Worm (Caenorhabditis elegans) whole organism, L1 larva: ENCODE data around the gene col-99.

Experiments used
- C16A3.4 ChIP-seq: fragments of 150-350 bp; optimal IDR thresholded peaks from 2 replicates; lab custom pipeline; 2014; ENCODE audit warnings: missing biosample characterization, missing genetic modification characterization
- F16B12.6 ChIP-seq: fragments of 150-350 bp; optimal IDR thresholded peaks from 2 replicates; lab custom pipeline; 2014; ENCODE audit warnings: missing biosample characterization, missing genetic modification characterization
- aly-2 ChIP-seq: fragments of 150-350 bp; optimal IDR thresholded peaks from 2 replicates; lab custom pipeline; 2014; ENCODE audit warnings: missing biosample characterization, missing genetic modification characterization
- blmp-1 ChIP-seq: fragments of 150-350 bp; optimal IDR thresholded peaks from 2 replicates; lab custom pipeline; 2014; ENCODE audit warnings: missing biosample characterization, missing genetic modification characterization
- ceh-8 ChIP-seq: fragments of 200-800 bp; sonication (Bioruptor generic); optimal IDR thresholded peaks from 2 replicates; lab custom pipeline; 2018; ENCODE audit warnings: mild to moderate bottlenecking, missing genetic modification characterization, moderate library complexity, missing compliant biosample characterization
- ceh-88 ChIP-seq: fragments of 200-800 bp; sonication (Bioruptor generic); IDR thresholded peaks from 2 replicates; pipeline ENCODE4 v1.3.6; 2022; ENCODE audit warnings: missing genetic modification characterization, missing compliant biosample characterization
- ceh-90 ChIP-seq: sonication (generic microtip); optimal IDR thresholded peaks from 2 replicates; lab custom pipeline; 2016; ENCODE audit warnings: missing genetic modification characterization, missing compliant biosample characterization
- dpl-1 ChIP-seq, 3 experiments: fragments of 150-350 bp in 2 of 3; sonication (generic microtip) in 1 of 3; optimal IDR thresholded peaks; 2 replicates each; lab custom pipeline; 2014 to 2017; ENCODE audit warnings: missing biosample characterization in 3 of 3, missing genetic modification characterization in 3 of 3, missing genetic modification reagents in 3 of 3
- dsc-1 ChIP-seq: sonication (generic microtip); optimal IDR thresholded peaks from 2 replicates; lab custom pipeline; 2016; ENCODE audit warnings: mild to moderate bottlenecking, missing genetic modification characterization, missing compliant biosample characterization
- elt-3 ChIP-seq, 6 experiments: fragments of 150-350 bp in 1 of 6; sonication (generic microtip); optimal IDR thresholded peaks; 2 replicates each; lab custom pipeline; 2017 to 2018; ENCODE audit warnings: missing biosample characterization in 6 of 6, missing genetic modification characterization in 6 of 6, inconsistent platforms in 1 of 6
- fkh-4 ChIP-seq: sonication (generic microtip); optimal IDR thresholded peaks from 2 replicates; lab custom pipeline; 2016; ENCODE audit warnings: missing compliant biosample characterization, missing genetic modification characterization, borderline replicate concordance
- fkh-8 ChIP-seq: sonication (generic microtip); optimal IDR thresholded peaks from 2 replicates; lab custom pipeline; 2016; ENCODE audit warnings: mild to moderate bottlenecking, missing genetic modification characterization, missing compliant biosample characterization
- grh-1 ChIP-seq: fragments of 200-800 bp; sonication (Bioruptor generic); IDR thresholded peaks from 2 replicates; pipeline ENCODE4 v1.3.6; 2022; ENCODE audit warnings: missing genetic modification reagents, missing genetic modification characterization, missing compliant biosample characterization
- jun-1 ChIP-seq: fragments of 150-350 bp; optimal IDR thresholded peaks from 2 replicates; lab custom pipeline; 2014; ENCODE audit warnings: missing biosample characterization, missing genetic modification reagents, missing genetic modification characterization
- lin-14 ChIP-seq: fragments of 200-800 bp; sonication (Bioruptor generic); optimal IDR thresholded peaks from 2 replicates; lab custom pipeline; 2018; ENCODE audit warnings: mild to moderate bottlenecking, missing genetic modification characterization, moderate library complexity, missing compliant biosample characterization
- lin-15B ChIP-seq: fragments of 150-350 bp; sonication (generic microtip); optimal IDR thresholded peaks from 3 replicates; lab custom pipeline; 2014; ENCODE audit warnings: missing biosample characterization, missing genetic modification characterization
- lin-35 ChIP-seq, 2 experiments: fragments of 150-350 bp; optimal IDR thresholded peaks; 2 replicates each; lab custom pipeline; 2014; ENCODE audit warnings: missing biosample characterization in 2 of 2, missing genetic modification characterization in 2 of 2, missing genetic modification reagents in 2 of 2
- mab-9 ChIP-seq: fragments of 200-800 bp; sonication (Bioruptor generic); IDR thresholded peaks from 2 replicates; pipeline ENCODE4 v1.3.6; 2022; ENCODE audit warnings: missing genetic modification reagents, missing genetic modification characterization, missing compliant biosample characterization
- mdl-1 ChIP-seq, 2 experiments: fragments of 150-350 bp; optimal IDR thresholded peaks; 2 replicates each; lab custom pipeline; 2014 to 2017; ENCODE audit warnings: missing biosample characterization in 2 of 2, missing genetic modification characterization in 2 of 2, inconsistent platforms in 1 of 2
- mef-2 ChIP-seq: fragments of 150-350 bp; optimal IDR thresholded peaks from 2 replicates; lab custom pipeline; 2014; ENCODE audit warnings: missing biosample characterization, missing genetic modification characterization
- nhr-11 ChIP-seq: fragments of 150-350 bp; optimal IDR thresholded peaks from 2 replicates; lab custom pipeline; 2014; ENCODE audit warnings: missing biosample characterization, missing genetic modification characterization
- nhr-12 ChIP-seq: sonication (generic microtip); optimal IDR thresholded peaks from 2 replicates; lab custom pipeline; 2017; ENCODE audit warnings: missing biosample characterization, missing genetic modification characterization
- nhr-20 ChIP-seq: sonication (generic microtip); optimal IDR thresholded peaks from 2 replicates; lab custom pipeline; 2016; ENCODE audit warnings: mild to moderate bottlenecking, missing genetic modification characterization, missing compliant biosample characterization
- nhr-237 ChIP-seq: fragments of 150-350 bp; optimal IDR thresholded peaks from 2 replicates; lab custom pipeline; 2014; ENCODE audit warnings: missing biosample characterization, missing genetic modification characterization
- nhr-47 ChIP-seq: sonication (generic microtip); optimal IDR thresholded peaks from 2 replicates; lab custom pipeline; 2016; ENCODE audit warnings: mild to moderate bottlenecking, missing genetic modification characterization, moderate library complexity, missing compliant biosample characterization
- nhr-71 ChIP-seq: sonication (generic microtip); optimal IDR thresholded peaks from 2 replicates; lab custom pipeline; 2016; ENCODE audit warnings: mild to moderate bottlenecking, missing genetic modification characterization, moderate library complexity, missing compliant biosample characterization
- nhr-77 ChIP-seq: fragments of 150-350 bp; optimal IDR thresholded peaks from 2 replicates; lab custom pipeline; 2014; ENCODE audit warnings: missing biosample characterization, missing genetic modification characterization
- nhr-84 ChIP-seq: sonication (generic microtip); optimal IDR thresholded peaks from 2 replicates; lab custom pipeline; 2017; ENCODE audit warnings: missing biosample characterization, missing genetic modification characterization
- pag-3 ChIP-seq: sonication (generic microtip); optimal IDR thresholded peaks from 2 replicates; lab custom pipeline; 2017; ENCODE audit warnings: missing genetic modification characterization, mild to moderate bottlenecking, missing compliant biosample characterization, antibody characterized with exemption, borderline replicate concordance; ENCODE audit not compliant: insufficient read depth
- pqm-1 ChIP-seq: sonication (generic microtip); optimal IDR thresholded peaks from 3 replicates; lab custom pipeline; 2017; ENCODE audit warnings: missing biosample characterization, missing genetic modification characterization
- rnt-1 ChIP-seq: sonication (generic microtip); optimal IDR thresholded peaks from 2 replicates; lab custom pipeline; 2016; ENCODE audit warnings: mild to moderate bottlenecking, missing genetic modification characterization, moderate library complexity, missing compliant biosample characterization
- skn-1 ChIP-seq: fragments of 150-350 bp; optimal IDR thresholded peaks from 2 replicates; lab custom pipeline; 2014; ENCODE audit warnings: missing biosample characterization, missing genetic modification characterization
- snpc-4 ChIP-seq: fragments of 150-350 bp; optimal IDR thresholded peaks from 2 replicates; lab custom pipeline; 2014; ENCODE audit warnings: missing biosample characterization, missing genetic modification characterization
- sptf-1 ChIP-seq: fragments of 150-350 bp; optimal IDR thresholded peaks from 2 replicates; lab custom pipeline; 2014; ENCODE audit warnings: missing biosample characterization, missing genetic modification characterization
- sup-37 ChIP-seq: fragments of 200-800 bp; sonication (Bioruptor generic); optimal IDR thresholded peaks from 2 replicates; lab custom pipeline; 2018; ENCODE audit warnings: mild to moderate bottlenecking, missing genetic modification characterization, missing compliant biosample characterization
- swsn-7 ChIP-seq: sonication (generic microtip); optimal IDR thresholded peaks from 2 replicates; lab custom pipeline; 2016; ENCODE audit warnings: missing genetic modification characterization, missing compliant biosample characterization
- unc-30 ChIP-seq: sonication (generic microtip); optimal IDR thresholded peaks from 2 replicates; lab custom pipeline; 2017; ENCODE audit warnings: missing biosample characterization, missing genetic modification characterization
- unc-86 ChIP-seq: sonication (generic microtip); optimal IDR thresholded peaks from 2 replicates; lab custom pipeline; 2016; ENCODE audit warnings: missing genetic modification characterization, missing compliant biosample characterization
- unc-98 ChIP-seq: fragments of 200-800 bp; sonication (Bioruptor generic); IDR thresholded peaks from 2 replicates; pipeline ENCODE4 v1.3.6; 2022; ENCODE audit warnings: missing genetic modification characterization, missing compliant biosample characterization
- ztf-4 ChIP-seq: fragments of 150-350 bp; optimal IDR thresholded peaks from 2 replicates; lab custom pipeline; 2014; ENCODE audit warnings: missing biosample characterization, missing genetic modification characterization

Gene col-99

ce11 chrIV:125881-126781 lies 21.6 kb downstream of the col-99 start, which contains the start of the genes grld-1 and cox-6C (continued):
- TF ChIP-seq mab-9 (GFP tag; lab: Robert Waterston, UW) = 0 out of 2 replicates have a peak, but pooled peaks have one; percentile 32
- no peak for TF ChIP-seq pqm-1 (tag; lab: Kevin White, UChicago)
- peak; percentile 66 to 71 for TF ChIP-seq lin-35 (GFP tag; optimal IDR thresholded peaks at IDR 0.05; lab: Kevin White, UChicago)
- TF ChIP-seq nhr-77 (tag; lab: Kevin White, UChicago) = peak; percentile 41
- peak; percentile 60 for TF ChIP-seq C16A3.4
- TF ChIP-seq jun-1 (tag; lab: Kevin White, UChicago) = peak; percentile 7
- peak in 1 of 2 experiments; percentile 52 for TF ChIP-seq mdl-1 (tag; optimal IDR thresholded peaks at IDR 0.05; lab: Kevin White, UChicago)
- peak; percentile 26 for TF ChIP-seq aly-2 (tag; lab: Kevin White, UChicago)
- TF ChIP-seq unc-86 (tag; lab: Kevin White, UChicago) = peak; percentile 75
- TF ChIP-seq grh-1 (GFP tag; lab: Robert Waterston, UW) = no peak
- TF ChIP-seq nhr-84 (tag; lab: Kevin White, UChicago) = no peak
- TF ChIP-seq nhr-20 = peak; percentile 71
- no peak for TF ChIP-seq nhr-237
- peak; percentile 16 for TF ChIP-seq lin-15B (tag; lab: Kevin White, UChicago)
- peak; percentile 46 to 70 (median 54) for TF ChIP-seq dpl-1 (GFP tag; optimal IDR thresholded peaks at IDR 0.05; lab: Kevin White, UChicago)
- peak; percentile 45 for TF ChIP-seq rnt-1 (tag; lab: Kevin White, UChicago)
- peak; percentile 79 for TF ChIP-seq nhr-47 (tag; lab: Kevin White, UChicago)
- TF ChIP-seq F16B12.6 (tag; lab: Kevin White, UChicago) = peak; percentile 86
- TF ChIP-seq skn-1 (tag; lab: Kevin White, UChicago) = peak; percentile 38

ce11 chrIV:121607-122006 lies 26.1 kb downstream of the col-99 start, which contains the start of gene tut-1:
Gene tut-1, minus strand, starts transcription at chrIV:121707.
- TF ChIP-seq unc-86 (tag; lab: Kevin White, UChicago) = no peak
- TF ChIP-seq nhr-237 = no peak
- no peak for TF ChIP-seq lin-14 (GFP tag; lab: Kevin White, UChicago)
- no peak for TF ChIP-seq ceh-88 (GFP tag; lab: Robert Waterston, UW)
- no peak for TF ChIP-seq mef-2
- TF ChIP-seq aly-2 (tag; lab: Kevin White, UChicago) = no peak
- TF ChIP-seq ceh-90 (tag; lab: Kevin White, UChicago) = no peak
- TF ChIP-seq F16B12.6 (tag; lab: Kevin White, UChicago) = no peak
- no peak for TF ChIP-seq fkh-4
- TF ChIP-seq sup-37 (GFP tag; lab: Kevin White, UChicago) = no peak
- TF ChIP-seq sptf-1 (tag; lab: Kevin White, UChicago) = no peak
- no peak for TF ChIP-seq nhr-71 (tag; lab: Kevin White, UChicago)
- TF ChIP-seq nhr-11 (tag; lab: Kevin White, UChicago) = no peak
- TF ChIP-seq C16A3.4 = no peak

ce11 chrIV:119792-120191 lies 27.9 kb downstream of the col-99 start:
- no peak for TF ChIP-seq pag-3 (tag; lab: Kevin White, UChicago)
- TF ChIP-seq F16B12.6 (tag; lab: Kevin White, UChicago) = no peak
- no peak for TF ChIP-seq snpc-4 (tag; lab: Kevin White, UChicago)
- no peak for TF ChIP-seq nhr-237
- TF ChIP-seq elt-3 (tag; optimal IDR thresholded peaks at IDR 0.05; lab: Kevin White, UChicago) = no peak
- TF ChIP-seq blmp-1 (tag; lab: Kevin White, UChicago) = no peak
- TF ChIP-seq, all 84 proteins: peak for 0

- TF ChIP-seq swsn-7 (tag; lab: Kevin White, UChicago) (no peak), dsc-1 (tag; lab: Kevin White, UChicago) (no peak), fkh-8 (tag; lab: Kevin White, UChicago) (no peak), unc-98 (GFP tag; lab: Robert Waterston, UW) (no peak), lin-15B (tag; lab: Kevin White, UChicago) (no peak), mab-9 (GFP tag; lab: Robert Waterston, UW) (no peak), sup-37 (GFP tag; lab: Kevin White, UChicago) (no peak), snpc-4 (tag; lab: Kevin White, UChicago) (no peak), jun-1 (tag; lab: Kevin White, UChicago) (no peak), nhr-71 (tag; lab: Kevin White, UChicago) (no peak), ceh-8 (GFP tag; lab: Kevin White, UChicago) (no peak), ztf-4 (tag; lab: Kevin White, UChicago) (no peak), elt-3 (tag; optimal IDR thresholded peaks at IDR 0.05; lab: Kevin White, UChicago) (no peak), unc-30 (tag; lab: Kevin White, UChicago) (no peak), lin-14 (GFP tag; lab: Kevin White, UChicago) (no peak), mef-2 (no peak), fkh-4 (no peak), nhr-12 (tag; lab: Kevin White, UChicago) (no peak)
These were observed 28.9 kb downstream of the col-99 start for ce11 chrIV:118786-119185.
